Fruit fly (Drosophila melanogaster): Measurements from ENCODE around the gene alpha-Man-IIa.

alpha-Man-IIa gene

dm6 chr3R:9419300-9419652 lies 6.9 kb downstream of the alpha-Man-IIa start (continued):
- TF ChIP-seq cwo (GFP tag; optimal IDR thresholded peaks at IDR 0.05) (peak; percentile 70), en (GFP tag; optimal IDR thresholded peaks at IDR 0.05) (no peak), klu (GFP tag; IDR thresholded peaks at IDR 0.05) (no peak), Max (GFP tag; optimal IDR thresholded peaks at IDR 0.05) (peak; percentile 59), esg (GFP tag; conservative IDR thresholded peaks at IDR 0.05) (no peak), CG10959 (GFP tag; IDR thresholded peaks at IDR 0.05) (no peak), nerfin-2 (GFP tag; IDR thresholded peaks at IDR 0.05; ENCODE audit: partially characterized antibody) (no peak), phol (tag; optimal IDR thresholded peaks at IDR 0.05) (no peak), HmgZ (tag; optimal IDR thresholded peaks at IDR 0.05) (no peak), MESR4 (GFP tag; optimal IDR thresholded peaks at IDR 0.05) (no peak), kah (GFP tag; optimal IDR thresholded peaks at IDR 0.05) (peak; percentile 79), CG32772 (GFP tag; IDR thresholded peaks at IDR 0.05) (no peak), Xbp1 (GFP tag; optimal IDR thresholded peaks at IDR 0.05) (peak; percentile 17), B-H2 (GFP tag; optimal IDR thresholded peaks at IDR 0.05) (peak; percentile 21), z (GFP tag; IDR thresholded peaks at IDR 0.05) (no peak), nau (GFP tag; optimal IDR thresholded peaks at IDR 0.05) (peak; percentile 24), Fer2 (tag; optimal IDR thresholded peaks at IDR 0.05) (no peak), CG12299 (tag; optimal IDR thresholded peaks at IDR 0.05) (no peak), fu2 (GFP tag; optimal IDR thresholded peaks at IDR 0.05) (no peak), CG7987 (GFP tag; optimal IDR thresholded peaks at IDR 0.05) (peak; percentile 28), CG15479 (GFP tag; optimal IDR thresholded peaks at IDR 0.05) (no peak), Mes4 (GFP tag; optimal IDR thresholded peaks at IDR 0.05) (no peak), CG6854 (GFP tag; optimal IDR thresholded peaks at IDR 0.05) (peak; percentile 44), so (GFP tag; IDR thresholded peaks at IDR 0.05) (no peak), exex (tag; optimal IDR thresholded peaks at IDR 0.05) (no peak), HLHmδ (GFP tag; optimal IDR thresholded peaks at IDR 0.05) (peak; percentile 52), Hr3 (GFP tag; optimal IDR thresholded peaks at IDR 0.05) (no peak), CG7271 (tag; optimal IDR thresholded peaks at IDR 0.05) (no peak), grau (tag; optimal IDR thresholded peaks at IDR 0.05) (peak; percentile 10), Hmr (GFP tag; optimal IDR thresholded peaks at IDR 0.05) (peak; percentile 22), Tbp (GFP tag; optimal IDR thresholded peaks at IDR 0.05) (no peak), cad (GFP tag; optimal IDR thresholded peaks at IDR 0.05) (no peak), crc (GFP tag; optimal IDR thresholded peaks at IDR 0.05) (no peak), row (GFP tag; IDR thresholded peaks at IDR 0.05) (no peak), CG8765 (GFP tag; IDR thresholded peaks at IDR 0.05) (no peak), ranshi (GFP tag; IDR thresholded peaks at IDR 0.05) (no peak), sqz (GFP tag; optimal IDR thresholded peaks at IDR 0.05) (peak; percentile 66), onecut (GFP tag; IDR thresholded peaks at IDR 0.05) (peak; percentile 83), crol (GFP tag; IDR thresholded peaks at IDR 0.05) (no peak), ftz-f1 (GFP tag; optimal IDR thresholded peaks at IDR 0.05) (peak; percentile 14), CG3847 (GFP tag; IDR thresholded peaks at IDR 0.05) (no peak), CG15696 (tag; optimal IDR thresholded peaks at IDR 0.05) (no peak), nerfin-1 (tag; optimal IDR thresholded peaks at IDR 0.05) (peak; percentile 79), CHES-1-like (GFP tag; optimal IDR thresholded peaks at IDR 0.05) (peak; percentile 10), Gug (GFP tag; IDR thresholded peaks at IDR 0.05) (no peak; the same call in 3 of the 4 replicates), ato (GFP tag; IDR thresholded peaks at IDR 0.05; ENCODE audit: partially characterized antibody) (no peak), CG34422 (GFP tag; IDR thresholded peaks at IDR 0.05) (no peak), nom (GFP tag; optimal IDR thresholded peaks at IDR 0.05) (peak; percentile 26), mam (GFP tag; optimal IDR thresholded peaks at IDR 0.05) (no peak), fd96Cb (tag; optimal IDR thresholded peaks at IDR 0.05) (no peak), CG12391 (tag; optimal IDR thresholded peaks at IDR 0.05) (no peak), E2f1 (GFP tag; IDR thresholded peaks at IDR 0.05) (no peak)
